Fruit fly (Drosophila melanogaster): Measurements from ENCODE around the gene Chsy.

Gene Chsy

dm6 chrX:15582853-15583252, 10.5 kb downstream of the Chsy start, which contains the start of the genes CG9215 and CG8097 (continued):
- no peak for TF ChIP-seq ac (GFP tag; optimal IDR thresholded peaks at IDR 0.05)
- TF ChIP-seq CG9609 (GFP tag; optimal IDR thresholded peaks at IDR 0.05): no peak
- no peak for TF ChIP-seq CG10209 (GFP tag; optimal IDR thresholded peaks at IDR 0.05)
- TF ChIP-seq CG9727 (GFP tag; optimal IDR thresholded peaks at IDR 0.05): peak; percentile 36
- TF ChIP-seq tup (GFP tag; optimal IDR thresholded peaks at IDR 0.05): no peak
- no peak for TF ChIP-seq CG3065 (GFP tag; optimal IDR thresholded peaks at IDR 0.05)
- peak; percentile 71 for TF ChIP-seq CG9932 (GFP tag; IDR thresholded peaks at IDR 0.05)
- TF ChIP-seq CG12071 (GFP tag; optimal IDR thresholded peaks at IDR 0.05): no peak
- TF ChIP-seq Scr (GFP tag; IDR thresholded peaks at IDR 0.05; ENCODE audit: partially characterized antibody): peak; percentile 98
- no peak for TF ChIP-seq CG4282 (GFP tag; optimal IDR thresholded peaks at IDR 0.05)
- no peak for TF ChIP-seq Adf1 (GFP tag; IDR thresholded peaks at IDR 0.05)
- no peak for TF ChIP-seq MTF-1 (GFP tag; optimal IDR thresholded peaks at IDR 0.05; ENCODE audit: borderline replicate concordance)
- no peak for TF ChIP-seq Dek (tag; optimal IDR thresholded peaks at IDR 0.05)
- TF ChIP-seq dan (GFP tag; IDR thresholded peaks at IDR 0.05): no peak
- TF ChIP-seq CG11456 (GFP tag; IDR thresholded peaks at IDR 0.05): no peak
- no peak for TF ChIP-seq CG15073 (GFP tag; optimal IDR thresholded peaks at IDR 0.05)
- TF ChIP-seq CG17361 (GFP tag; IDR thresholded peaks at IDR 0.05): no peak; the same call in 1 of the 3 replicates
- TF ChIP-seq dm (GFP tag; optimal IDR thresholded peaks at IDR 0.05): peak; percentile 63
- TF ChIP-seq Gug (GFP tag; IDR thresholded peaks at IDR 0.05): no peak
- TF ChIP-seq CG11504 (tag; optimal IDR thresholded peaks at IDR 0.05): no peak
- no peak for TF ChIP-seq Meics (GFP tag; optimal IDR thresholded peaks at IDR 0.05)
- TF ChIP-seq CG1647 (GFP tag; optimal IDR thresholded peaks at IDR 0.05): no peak
- TF ChIP-seq Ptx1 (GFP tag; IDR thresholded peaks at IDR 0.05): peak; percentile 25; the same call in 1 of the 2 replicates
- peak; percentile 8 for TF ChIP-seq CG8388 (GFP tag; optimal IDR thresholded peaks at IDR 0.05)
- no peak for TF ChIP-seq CG17912 (GFP tag; optimal IDR thresholded peaks at IDR 0.05)
- no peak for TF ChIP-seq NC2α (GFP tag; optimal IDR thresholded peaks at IDR 0.05)
- TF ChIP-seq dpn (GFP tag; optimal IDR thresholded peaks at IDR 0.05): peak; percentile 14 to 58
- no peak for TF ChIP-seq CG17568 (GFP tag; optimal IDR thresholded peaks at IDR 0.05)
- TF ChIP-seq sug (tag; optimal IDR thresholded peaks at IDR 0.05): peak; percentile 71
- no peak for TF ChIP-seq PHDP (tag; optimal IDR thresholded peaks at IDR 0.05)
- peak; percentile 41 for TF ChIP-seq CG7786 (GFP tag; optimal IDR thresholded peaks at IDR 0.05)
- TF ChIP-seq Ssrp (tag; optimal IDR thresholded peaks at IDR 0.05): peak; percentile 10
- TF ChIP-seq CTCF (GFP tag; optimal IDR thresholded peaks at IDR 0.05): peak; percentile 26
- no peak for TF ChIP-seq CG11085 (GFP tag; IDR thresholded peaks at IDR 0.05)
- TF ChIP-seq peb (GFP tag; IDR thresholded peaks at IDR 0.05): no peak
- TF ChIP-seq aop (GFP tag; IDR thresholded peaks at IDR 0.05): no peak
- no peak for TF ChIP-seq Neu2 (GFP tag; optimal IDR thresholded peaks at IDR 0.05; ENCODE audit: borderline replicate concordance)
- TF ChIP-seq exex (tag; optimal IDR thresholded peaks at IDR 0.05): no peak
- TF ChIP-seq bab2 (GFP tag; optimal IDR thresholded peaks at IDR 0.05): peak; percentile 41
- peak in 1 of 2 experiments; percentile 25 for TF ChIP-seq crp (GFP tag; optimal IDR thresholded peaks at IDR 0.05)
- TF ChIP-seq CG8290 (GFP tag; optimal IDR thresholded peaks at IDR 0.05): peak; percentile 57
- no peak for TF ChIP-seq CG8290 (tag; optimal IDR thresholded peaks at IDR 0.05)
- no peak for TF ChIP-seq ham (GFP tag; IDR thresholded peaks at IDR 0.05)
- TF ChIP-seq HmgZ (tag; optimal IDR thresholded peaks at IDR 0.05): peak; percentile 44
- no peak for TF ChIP-seq crol (GFP tag; IDR thresholded peaks at IDR 0.05)
- TF ChIP-seq CG17385 (GFP tag; optimal IDR thresholded peaks at IDR 0.05): no peak
- no peak for TF ChIP-seq NFAT (GFP tag; IDR thresholded peaks at IDR 0.05)
- TF ChIP-seq CG14667 (GFP tag; IDR thresholded peaks at IDR 0.05): no peak
- peak; percentile 30 for TF ChIP-seq ind (GFP tag; optimal IDR thresholded peaks at IDR 0.05)
- TF ChIP-seq CG1233 (GFP tag; optimal IDR thresholded peaks at IDR 0.05): peak; percentile 12
- TF ChIP-seq Gsc (GFP tag; IDR thresholded peaks at IDR 0.05): no peak
- no peak for TF ChIP-seq CG4424 (GFP tag; optimal IDR thresholded peaks at IDR 0.05)
- peak; percentile 96 for TF ChIP-seq CG13287 (GFP tag; IDR thresholded peaks at IDR 0.05; ENCODE audit: partially characterized antibody)

All from whole organism, embryonic.